Worm (Caenorhabditis elegans) whole organism, L4 larva: Measurements from ENCODE around the gene K11H3.8.
A peak's percentile ranks its signal among the peaks of the same experiment; 100 is the strongest.

ENCODE experiments used
- F26F4.8 ChIP-seq: fragments of 200-800 bp; sonication (Bioruptor generic); conservative IDR thresholded peaks from 2 replicates; pipeline ENCODE4 v1.3.6; 2022; ENCODE audit warnings: missing genetic modification characterization, missing compliant biosample characterization
- T20F7.1 ChIP-seq: fragments of 200-800 bp; sonication (Bioruptor generic); optimal IDR thresholded peaks from 2 replicates; lab custom pipeline; 2018; ENCODE audit warnings: mild to moderate bottlenecking, missing genetic modification characterization, missing compliant biosample characterization
- Y5F2A.4 ChIP-seq: fragments of 200-800 bp; sonication (Bioruptor generic); optimal IDR thresholded peaks from 2 replicates; lab custom pipeline; 2018; ENCODE audit warnings: mild to moderate bottlenecking, missing genetic modification characterization, missing compliant biosample characterization
- Y75B8A.6 ChIP-seq: fragments of 200-800 bp; sonication (Bioruptor generic); IDR thresholded peaks from 2 replicates; pipeline ENCODE4 v1.3.6; 2022; ENCODE audit warnings: missing genetic modification reagents, missing genetic modification characterization, missing compliant biosample characterization
- aha-1 ChIP-seq: fragments of 150-350 bp; peaks from one replicate; lab custom pipeline; 2014; ENCODE audit warnings: missing biosample characterization, missing genetic modification characterization
- ama-1 ChIP-seq: fragments of 150-350 bp; optimal IDR thresholded peaks from 2 replicates; lab custom pipeline; 2014; ENCODE audit warnings: inconsistent platforms, mixed read lengths
- arid-1 ChIP-seq: fragments of 200-800 bp; sonication (Bioruptor generic); conservative IDR thresholded peaks from 2 replicates; pipeline ENCODE4 v1.3.6; 2022; ENCODE audit warnings: missing genetic modification reagents, missing genetic modification characterization, missing compliant biosample characterization
- ceh-44 ChIP-seq: fragments of 200-800 bp; sonication (Bioruptor generic); IDR thresholded peaks from 2 replicates; pipeline ENCODE4 v1.3.6; 2022; ENCODE audit warnings: missing genetic modification reagents, missing genetic modification characterization, missing compliant biosample characterization
- ceh-62 ChIP-seq: sonication (generic microtip); optimal IDR thresholded peaks from 2 replicates; lab custom pipeline; 2017; ENCODE audit warnings: missing biosample characterization, missing genetic modification characterization
- daf-12 ChIP-seq: fragments of 150-350 bp; optimal IDR thresholded peaks from 2 replicates; lab custom pipeline; 2014; ENCODE audit warnings: missing biosample characterization, missing genetic modification reagents, missing genetic modification characterization
- daf-16 ChIP-seq, 3 experiments: sonication (generic microtip); optimal IDR thresholded peaks; 2 replicates each; lab custom pipeline; 2016 to 2017; ENCODE audit warnings: missing genetic modification characterization in 3 of 3, missing genetic modification reagents in 3 of 3, mild to moderate bottlenecking in 2 of 3, missing compliant biosample characterization in 2 of 3, missing biosample characterization in 1 of 3, moderate library complexity in 1 of 3
- dmd-8 ChIP-seq: fragments of 200-800 bp; sonication (Bioruptor generic); IDR thresholded peaks from 2 replicates; pipeline ENCODE4 v1.3.6; 2022; ENCODE audit warnings: missing genetic modification characterization, missing compliant biosample characterization
- dmd-9 ChIP-seq: fragments of 200-800 bp; sonication (Bioruptor generic); IDR thresholded peaks from 2 replicates; pipeline ENCODE4 v1.3.6; 2022; ENCODE audit warnings: missing genetic modification reagents, missing genetic modification characterization, missing compliant biosample characterization
- dpl-1 ChIP-seq: fragments of 150-350 bp; optimal IDR thresholded peaks from 2 replicates; lab custom pipeline; 2014; ENCODE audit warnings: missing biosample characterization, missing genetic modification reagents, missing genetic modification characterization
- dve-1 ChIP-seq: sonication (generic microtip); optimal IDR thresholded peaks from 2 replicates; lab custom pipeline; 2017; ENCODE audit warnings: antibody characterized with exemption, mild to moderate bottlenecking, missing genetic modification characterization, missing compliant biosample characterization; ENCODE audit not compliant: insufficient read depth
- fos-1 ChIP-seq: fragments of 150-350 bp; optimal IDR thresholded peaks from 2 replicates; lab custom pipeline; 2014; ENCODE audit warnings: missing biosample characterization, missing genetic modification characterization
- gei-8 ChIP-seq: fragments of 200-800 bp; sonication (Bioruptor generic); optimal IDR thresholded peaks from 2 replicates; lab custom pipeline; 2018; ENCODE audit warnings: mild to moderate bottlenecking, missing genetic modification characterization, missing compliant biosample characterization
- hif-1 ChIP-seq, 2 experiments: sonication (generic microtip); optimal IDR thresholded peaks; 2 replicates each; lab custom pipeline; 2016 to 2017; ENCODE audit warnings: missing compliant biosample characterization in 2 of 2, missing genetic modification characterization in 2 of 2, missing genetic modification reagents in 2 of 2, missing genotype in 2 of 2, mild to moderate bottlenecking in 1 of 2
- hmg-1.1 ChIP-seq: fragments of 200-800 bp; sonication (Bioruptor generic); IDR thresholded peaks from 2 replicates; pipeline ENCODE4 v1.3.6; 2022; ENCODE audit warnings: missing genetic modification reagents, missing genetic modification characterization, missing compliant biosample characterization
- lin-13 ChIP-seq: fragments of 150-350 bp; optimal IDR thresholded peaks from 2 replicates; lab custom pipeline; 2014; ENCODE audit warnings: missing biosample characterization, missing genetic modification reagents, missing genetic modification characterization
- lin-29 ChIP-seq: fragments of 200-800 bp; sonication (Bioruptor generic); IDR thresholded peaks from 2 replicates; pipeline ENCODE4 v1.3.6; 2022; ENCODE audit warnings: missing genetic modification reagents, missing genetic modification characterization, missing compliant biosample characterization
- lin-38 ChIP-seq: fragments of 200-800 bp; sonication (Bioruptor generic); IDR thresholded peaks from 2 replicates; pipeline ENCODE4 v1.3.6; 2022; ENCODE audit warnings: missing genetic modification reagents, missing genetic modification characterization, missing compliant biosample characterization
- lir-3 ChIP-seq: sonication (generic microtip); optimal IDR thresholded peaks from 2 replicates; lab custom pipeline; 2016; ENCODE audit warnings: mild to moderate bottlenecking, missing genetic modification characterization, missing compliant biosample characterization
- lsy-2 ChIP-seq, 2 experiments: fragments of 150-350 bp in 1 of 2; sonication (generic microtip) in 1 of 2; optimal IDR thresholded peaks; 2 replicates each; lab custom pipeline; 2014 to 2017; ENCODE audit warnings: missing biosample characterization in 2 of 2, missing genetic modification characterization in 2 of 2
- madf-5 ChIP-seq, 2 experiments: fragments of 200-800 bp; sonication (Bioruptor generic); IDR thresholded peaks; 2 replicates each; pipeline ENCODE4 v1.3.6; 2022; ENCODE audit warnings: missing compliant biosample characterization in 2 of 2, missing genetic modification characterization in 2 of 2
- madf-9 ChIP-seq: fragments of 200-800 bp; sonication (Bioruptor generic); conservative IDR thresholded peaks from 2 replicates; pipeline ENCODE4 v1.3.6; 2022; ENCODE audit warnings: missing genetic modification reagents, missing genetic modification characterization, missing compliant biosample characterization
- mes-2 ChIP-seq: sonication (generic microtip); optimal IDR thresholded peaks from 2 replicates; lab custom pipeline; 2016; ENCODE audit warnings: missing genotype, mild to moderate bottlenecking, missing genetic modification characterization, missing compliant biosample characterization; ENCODE audit not compliant: poor library complexity, severe bottlenecking
- mxl-3 ChIP-seq: fragments of 200-800 bp; sonication (Bioruptor generic); optimal IDR thresholded peaks from 2 replicates; lab custom pipeline; 2018; ENCODE audit warnings: mild to moderate bottlenecking, missing genetic modification characterization, missing compliant biosample characterization
- nhr-11 ChIP-seq: fragments of 150-350 bp; optimal IDR thresholded peaks from 2 replicates; lab custom pipeline; 2014; ENCODE audit warnings: missing biosample characterization, missing genetic modification characterization
- nhr-111 ChIP-seq: fragments of 200-800 bp; sonication (Bioruptor generic); optimal IDR thresholded peaks from 2 replicates; lab custom pipeline; 2018; ENCODE audit warnings: mild to moderate bottlenecking, missing genetic modification characterization, missing compliant biosample characterization
- nhr-237 ChIP-seq: sonication (generic microtip); optimal IDR thresholded peaks from 2 replicates; lab custom pipeline; 2017; ENCODE audit warnings: missing biosample characterization, missing genetic modification characterization
- nhr-28 ChIP-seq: fragments of 150-350 bp; optimal IDR thresholded peaks from 2 replicates; lab custom pipeline; 2014; ENCODE audit warnings: missing biosample characterization, missing genetic modification characterization
- nhr-76 ChIP-seq: fragments of 150-350 bp; optimal IDR thresholded peaks from 2 replicates; lab custom pipeline; 2014; ENCODE audit warnings: missing biosample characterization, missing genetic modification characterization
- set-16 ChIP-seq: fragments of 200-800 bp; sonication (Bioruptor generic); IDR thresholded peaks from 2 replicates; pipeline ENCODE4 v1.3.6; 2022; ENCODE audit warnings: missing genetic modification reagents, missing genetic modification characterization, missing compliant biosample characterization
- tag-97 ChIP-seq: fragments of 200-800 bp; sonication (Bioruptor generic); IDR thresholded peaks from 2 replicates; pipeline ENCODE4 v1.3.6; 2022; ENCODE audit warnings: missing genetic modification characterization, missing compliant biosample characterization
- tra-1 ChIP-seq: fragments of 200-800 bp; sonication (Bioruptor generic); IDR thresholded peaks from 2 replicates; pipeline ENCODE4 v1.3.6; 2022; ENCODE audit warnings: missing genetic modification reagents, missing genetic modification characterization, missing compliant biosample characterization
- unc-62 ChIP-seq, 3 experiments: fragments of 150-350 bp in 1 of 3; sonication (generic microtip); optimal IDR thresholded peaks in 2 of 3; peaks in 1 of 3; 1 replicate in 1 of 3; 2 replicates in 2 of 3; lab custom pipeline; 2014 to 2017; ENCODE audit warnings: missing biosample characterization in 3 of 3, missing genetic modification characterization in 3 of 3, missing genetic modification reagents in 3 of 3, missing genotype in 1 of 3
- vab-7 ChIP-seq: fragments of 200-800 bp; sonication (Bioruptor generic); IDR thresholded peaks from 2 replicates; pipeline ENCODE4 v1.3.6; 2022; ENCODE audit warnings: missing genetic modification reagents, missing genetic modification characterization, missing compliant biosample characterization
- zfp-3 ChIP-seq: fragments of 200-800 bp; sonication (Bioruptor generic); conservative IDR thresholded peaks from 2 replicates; pipeline ENCODE4 v1.3.6; 2022; ENCODE audit warnings: missing genetic modification reagents, missing genetic modification characterization, missing compliant biosample characterization
- zip-11 ChIP-seq: fragments of 200-800 bp; sonication (Bioruptor generic); IDR thresholded peaks from 2 replicates; pipeline ENCODE4 v1.3.6; 2022; ENCODE audit warnings: missing genetic modification characterization, missing compliant biosample characterization
- ztf-7 ChIP-seq: fragments of 150-350 bp; optimal IDR thresholded peaks from 2 replicates; lab custom pipeline; 2014; ENCODE audit warnings: missing biosample characterization, missing genetic modification characterization

Gene K11H3.8

DNA sequence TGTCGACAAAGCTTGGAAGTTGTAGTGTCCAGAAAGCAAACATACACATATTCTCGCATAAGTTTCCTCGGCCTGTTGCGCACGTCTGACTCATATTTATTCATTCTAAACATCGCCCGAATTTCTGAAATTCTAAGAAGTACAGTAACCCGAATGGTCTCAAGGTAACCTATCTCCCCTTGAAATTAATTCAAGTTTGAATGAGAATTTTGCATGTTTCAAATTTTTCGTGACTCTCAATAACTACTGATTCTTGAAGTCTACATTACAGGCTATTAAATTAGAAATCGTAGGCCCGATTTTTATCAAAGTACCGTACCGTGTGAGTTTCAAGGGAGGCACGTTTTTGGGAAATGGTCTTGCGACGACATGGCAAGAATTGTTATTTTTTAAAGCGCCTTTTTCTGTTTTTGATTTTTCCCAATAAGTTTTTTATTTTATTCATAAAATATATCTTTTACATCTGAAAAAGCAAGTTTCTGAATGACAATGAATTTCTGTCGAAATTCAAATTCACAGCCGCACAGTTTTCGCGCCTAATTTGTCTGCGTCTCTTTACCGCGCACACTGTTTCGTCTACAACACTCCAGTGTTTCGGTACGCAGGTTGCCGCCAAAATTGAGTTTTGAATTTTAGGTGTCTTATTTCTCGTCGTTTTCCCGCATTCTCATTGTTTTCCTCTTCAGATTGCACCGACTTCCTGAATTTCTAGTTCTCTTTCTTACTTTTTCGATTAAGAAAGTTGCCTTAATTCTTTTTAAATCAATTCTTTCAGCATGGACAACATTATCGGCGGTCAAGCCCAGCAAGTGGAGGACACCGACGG lies 41.2 kb upstream of the K11H3.8 start, which contains the start of the genes R10E11.9 and mcm-6 (continued):
- TF ChIP-seq unc-62 (GFP tag; optimal IDR thresholded peaks at IDR 0.05 in 1 of 2; lab: Kevin White, UChicago) (peak in 1 of 2 experiments; percentile 11), unc-62 (tag; optimal IDR thresholded peaks at IDR 0.05; lab: Kevin White, UChicago) (no peak), Y75B8A.6 (no peak), gei-8 (GFP tag; lab: Kevin White, UChicago) (no peak), ceh-44 (no peak), hif-1 (tag; optimal IDR thresholded peaks at IDR 0.05; lab: Kevin White, UChicago) (no peak), ceh-62 (tag; lab: Kevin White, UChicago) (no peak), nhr-28 (tag; lab: Kevin White, UChicago) (peak; percentile 70), lin-29 (GFP tag; lab: Robert Waterston, UW) (no peak), dpl-1 (GFP tag; lab: Kevin White, UChicago) (peak; percentile 79), lir-3 (tag; lab: Kevin White, UChicago) (no peak), daf-12 (no peak), dve-1 (tag; lab: Kevin White, UChicago) (no peak), nhr-11 (tag; lab: Kevin White, UChicago) (no peak), madf-5 (GFP tag; IDR thresholded peaks at IDR 0.05; lab: Robert Waterston, UW) (no peak), ama-1 (lab: Kevin White, UChicago) (no peak)

DNA sequence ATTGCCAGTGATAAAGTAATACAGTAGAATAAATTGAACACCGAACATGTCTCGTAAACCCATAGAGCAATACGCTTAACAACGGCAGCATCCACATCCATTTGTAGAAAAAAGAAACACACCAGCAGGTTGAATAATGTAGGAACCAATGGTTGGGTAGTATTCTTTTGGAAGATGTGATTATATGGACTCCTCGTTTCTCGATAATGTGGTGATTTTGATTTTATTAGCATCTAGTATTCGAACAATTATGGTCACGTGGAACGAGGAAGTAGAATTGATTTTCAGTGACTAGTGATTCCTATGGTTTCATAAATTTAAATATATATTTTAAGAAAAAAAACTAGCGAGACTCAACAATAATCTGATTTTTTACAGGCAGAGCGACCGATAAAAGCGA lies 38.5 kb upstream of the K11H3.8 start, which contains the start of gene srxa-10:
srxa-10 (minus strand) TSS at position 101 of the 400 bp plus-strand sequence.
- TF ChIP-seq nhr-111 (GFP tag; lab: Kevin White, UChicago) (no peak), daf-12 (no peak), zfp-3 (GFP tag; lab: Robert Waterston, UW) (no peak), dmd-9 (no peak), mes-2 (tag; lab: Kevin White, UChicago) (no peak), F26F4.8 (GFP tag; lab: Robert Waterston, UW) (no peak), ztf-7 (tag; lab: Kevin White, UChicago) (no peak), zip-11 (no peak), madf-9 (GFP tag; lab: Robert Waterston, UW) (no peak), tra-1 (no peak), T20F7.1 (no peak), vab-7 (GFP tag; lab: Robert Waterston, UW) (no peak), fos-1 (tag; lab: Kevin White, UChicago) (no peak), lsy-2 (tag; optimal IDR thresholded peaks at IDR 0.05; lab: Kevin White, UChicago) (no peak), set-16 (GFP tag; lab: Robert Waterston, UW) (no peak), nhr-76 (no peak), dpl-1 (GFP tag; lab: Kevin White, UChicago) (no peak), tag-97 (no peak), lin-29 (GFP tag; lab: Robert Waterston, UW) (no peak), lin-38 (GFP tag; lab: Robert Waterston, UW) (no peak)

DNA sequence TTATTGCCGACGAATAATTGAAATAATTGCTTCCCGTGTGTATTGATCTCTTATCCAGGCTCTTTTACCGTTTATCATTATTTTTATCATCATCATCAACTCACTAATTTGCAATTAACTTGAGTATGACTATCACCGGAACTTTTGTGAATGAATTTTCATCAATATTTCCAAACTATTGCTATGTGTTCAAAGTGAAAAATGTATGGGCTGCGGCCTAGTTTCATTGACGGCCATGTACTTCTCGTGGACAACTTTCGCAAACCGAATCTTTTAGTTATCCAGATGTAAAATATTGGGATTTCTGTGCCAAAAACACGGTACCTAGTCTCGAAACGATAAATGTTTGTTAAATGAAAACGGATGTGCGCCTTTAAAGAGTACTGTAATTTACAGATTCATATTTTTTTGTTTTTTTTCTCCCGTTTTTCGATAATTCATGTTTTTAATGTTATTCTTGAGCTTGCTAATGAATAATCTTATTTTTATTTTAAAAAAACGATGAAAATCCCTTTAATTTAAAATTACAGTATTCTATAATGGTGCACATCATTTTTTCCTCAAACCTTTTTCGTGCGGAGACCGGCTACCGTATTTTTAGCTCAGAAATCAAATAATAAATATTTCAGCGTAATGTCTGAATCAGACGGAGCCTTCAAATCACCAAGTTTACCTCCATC lies 36.4 kb upstream of the K11H3.8 start, which contains the start of gene ZK632.2:
ZK632.2 (plus strand) TSS at position 630 of the 680 bp plus-strand sequence.
- TF ChIP-seq mes-2 (tag; lab: Kevin White, UChicago) (peak; percentile 89), mxl-3 (no peak), Y5F2A.4 (GFP tag; lab: Kevin White, UChicago) (no peak), ama-1 (lab: Kevin White, UChicago) (no peak), lsy-2 (tag; optimal IDR thresholded peaks at IDR 0.05; lab: Kevin White, UChicago) (peak in 1 of 2 experiments; percentile 56), nhr-11 (tag; lab: Kevin White, UChicago) (no peak), nhr-237 (no peak), dve-1 (tag; lab: Kevin White, UChicago) (no peak), lin-38 (GFP tag; lab: Robert Waterston, UW) (peak; percentile 26), aha-1 (peak; percentile 68), daf-16 (GFP tag; optimal IDR thresholded peaks at IDR 0.05; lab: Kevin White, UChicago) (no peak), daf-16 (tag; optimal IDR thresholded peaks at IDR 0.05; lab: Kevin White, UChicago) (peak; percentile 10), arid-1 (GFP tag; lab: Robert Waterston, UW) (no peak), lin-29 (GFP tag; lab: Robert Waterston, UW) (no peak), lin-13 (GFP tag; lab: Kevin White, UChicago) (no peak), dmd-8 (GFP tag; lab: Robert Waterston, UW) (no peak), hmg-1.1 (GFP tag; lab: Robert Waterston, UW) (0 out of 2 replicates have a peak, but pooled peaks have one; percentile 8), nhr-76 (no peak)
